Fruit fly (Drosophila melanogaster) whole organism, embryonic: ENCODE measurements around the gene Rpn12.

Experiments used
- CG10543 ChIP-seq: fragments of 200-800 bp; sonication (Bioruptor generic); optimal IDR thresholded peaks from 3 replicates; lab custom pipeline; 2017; ENCODE audit warnings: missing biosample characterization, mild to moderate bottlenecking, missing genetic modification characterization, moderate library complexity
- CG10979 ChIP-seq: fragments of 200-800 bp; sonication (Bioruptor generic); optimal IDR thresholded peaks from 2 replicates; lab custom pipeline; 2018; ENCODE audit warnings: missing biosample characterization, mild to moderate bottlenecking, missing genetic modification characterization, moderate library complexity
- CG11085 ChIP-seq: fragments of 200-800 bp; sonication (Bioruptor generic); IDR thresholded peaks from 2 replicates; pipeline ENCODE4 v1.3.6; 2022; ENCODE audit warnings: missing biosample characterization, missing genetic modification characterization
- CG11247 ChIP-seq: fragments of 200-800 bp; sonication (Bioruptor generic); IDR thresholded peaks from 2 replicates; pipeline ENCODE4 v1.3.6; 2022; ENCODE audit warnings: missing biosample characterization, missing genetic modification characterization
- CG12659 ChIP-seq: fragments of 200-800 bp; sonication (Bioruptor generic); optimal IDR thresholded peaks from 3 replicates; lab custom pipeline; 2017; ENCODE audit warnings: mild to moderate bottlenecking, missing biosample characterization, missing genetic modification reagents, missing genetic modification characterization
- CG13287 ChIP-seq: fragments of 200-800 bp; sonication (Bioruptor generic); IDR thresholded peaks from 2 replicates; pipeline ENCODE4 v1.3.6; 2022; ENCODE audit warnings: missing biosample characterization, missing genetic modification characterization; ENCODE audit not compliant: partially characterized antibody
- CG15073 ChIP-seq: fragments of 200-800 bp; sonication (Bioruptor generic); optimal IDR thresholded peaks from 2 replicates; lab custom pipeline; 2016; ENCODE audit warnings: missing biosample characterization, missing genetic modification characterization
- CG15479 ChIP-seq: fragments of 200-800 bp; sonication (Bioruptor generic); optimal IDR thresholded peaks from 3 replicates; lab custom pipeline; 2019; ENCODE audit warnings: missing biosample characterization, mild to moderate bottlenecking, missing genetic modification characterization, moderate library complexity
- CG1647 ChIP-seq: fragments of 200-800 bp; sonication (Bioruptor generic); optimal IDR thresholded peaks from 3 replicates; lab custom pipeline; 2016; ENCODE audit warnings: missing biosample characterization, missing genetic modification characterization
- CG17359 ChIP-seq: fragments of 200-800 bp; sonication (Bioruptor generic); optimal IDR thresholded peaks from 3 replicates; lab custom pipeline; 2018; ENCODE audit warnings: missing biosample characterization, mild to moderate bottlenecking, missing genetic modification characterization, moderate library complexity
- CG17361 ChIP-seq: fragments of 200-800 bp; sonication (Bioruptor generic); IDR thresholded peaks from 3 replicates; pipeline ENCODE4 v1.3.6; 2022; ENCODE audit warnings: missing biosample characterization, missing genetic modification characterization
- CG17568 ChIP-seq: fragments of 200-800 bp; sonication (Bioruptor generic); optimal IDR thresholded peaks from 2 replicates; lab custom pipeline; 2018; ENCODE audit warnings: missing biosample characterization, mild to moderate bottlenecking, missing genetic modification characterization, moderate library complexity
- CG18476 ChIP-seq: fragments of 200-800 bp; sonication (Bioruptor generic); optimal IDR thresholded peaks from 2 replicates; lab custom pipeline; 2016; ENCODE audit warnings: missing biosample characterization, mild to moderate bottlenecking, missing genetic modification characterization
- CG18619 ChIP-seq: fragments of 200-800 bp; sonication (Bioruptor generic); optimal IDR thresholded peaks from 3 replicates; lab custom pipeline; 2017; ENCODE audit warnings: missing biosample characterization, mild to moderate bottlenecking, missing genetic modification characterization
- CG32772 ChIP-seq: fragments of 200-800 bp; sonication (Bioruptor generic); IDR thresholded peaks from 2 replicates; pipeline ENCODE4 v1.3.6; 2022; ENCODE audit warnings: missing biosample characterization, missing genetic modification characterization
- CG4282 ChIP-seq: fragments of 200-800 bp; sonication (Bioruptor generic); optimal IDR thresholded peaks from 2 replicates; lab custom pipeline; 2016; ENCODE audit warnings: missing biosample characterization, missing genetic modification characterization
- CG4360 ChIP-seq: fragments of 200-800 bp; sonication (Bioruptor generic); IDR thresholded peaks from 2 replicates; pipeline ENCODE4 v1.3.6; 2022; ENCODE audit warnings: missing biosample characterization, missing genetic modification characterization
- CG4707 ChIP-seq: fragments of 200-800 bp; sonication (Bioruptor generic); optimal IDR thresholded peaks from 2 replicates; lab custom pipeline; 2018; ENCODE audit warnings: missing biosample characterization, mild to moderate bottlenecking, missing genetic modification characterization, moderate library complexity
- CG6254 ChIP-seq: fragments of 200-800 bp; sonication (Bioruptor generic); optimal IDR thresholded peaks from 3 replicates; lab custom pipeline; 2017; ENCODE audit warnings: mild to moderate bottlenecking, missing biosample characterization, missing genetic modification reagents, missing genetic modification characterization
- CG6813 ChIP-seq: fragments of 200-800 bp; sonication (Bioruptor generic); optimal IDR thresholded peaks from 2 replicates; lab custom pipeline; 2017; ENCODE audit warnings: missing biosample characterization, missing genetic modification characterization, mild to moderate bottlenecking, moderate library complexity, missing genetic modification reagents
- CG7745 ChIP-seq: fragments of 200-800 bp; sonication (Bioruptor generic); optimal IDR thresholded peaks from 2 replicates; lab custom pipeline; 2018; ENCODE audit warnings: missing biosample characterization, mild to moderate bottlenecking, missing genetic modification characterization, moderate library complexity
- CG9609 ChIP-seq: fragments of 200-800 bp; sonication (Bioruptor generic); optimal IDR thresholded peaks from 3 replicates; lab custom pipeline; 2016; ENCODE audit warnings: missing biosample characterization, missing genetic modification characterization
- D19B ChIP-seq: fragments of 200-800 bp; sonication (Bioruptor generic); optimal IDR thresholded peaks from 2 replicates; lab custom pipeline; 2017; ENCODE audit warnings: missing biosample characterization, mild to moderate bottlenecking, missing genetic modification characterization
- Dip2 ChIP-seq: fragments of 200-800 bp; sonication (Bioruptor generic); IDR thresholded peaks from 2 replicates; pipeline ENCODE4 v1.3.6; 2022; ENCODE audit warnings: missing biosample characterization, missing genetic modification characterization
- Drgx ChIP-seq: fragments of 200-800 bp; sonication (Bioruptor generic); IDR thresholded peaks from 2 replicates; pipeline ENCODE4 v1.3.6; 2022; ENCODE audit warnings: missing biosample characterization, missing genetic modification characterization
- H15 ChIP-seq: fragments of 200-800 bp; sonication (Bioruptor generic); IDR thresholded peaks from 3 replicates; pipeline ENCODE4 v1.3.6; 2022; ENCODE audit warnings: missing biosample characterization, missing genetic modification characterization
- Hr3 ChIP-seq: fragments of 200-800 bp; sonication (Bioruptor generic); optimal IDR thresholded peaks from 3 replicates; lab custom pipeline; 2016; ENCODE audit warnings: missing biosample characterization, missing genetic modification characterization
- Myb ChIP-seq: fragments of 200-800 bp; sonication (Bioruptor generic); optimal IDR thresholded peaks from 2 replicates; lab custom pipeline; 2016; ENCODE audit warnings: missing biosample characterization, missing genetic modification characterization
- Optix ChIP-seq: fragments of 200-800 bp; sonication (Bioruptor generic); IDR thresholded peaks from 3 replicates; pipeline ENCODE4 v1.3.6; 2022; ENCODE audit warnings: missing biosample characterization, missing genetic modification characterization
- Ravus ChIP-seq: fragments of 200-800 bp; sonication (Bioruptor generic); IDR thresholded peaks from 2 replicates; pipeline ENCODE4 v1.3.6; 2022; ENCODE audit warnings: missing biosample characterization, missing genetic modification characterization
- Rx ChIP-seq: fragments of 200-800 bp; sonication (Bioruptor generic); IDR thresholded peaks from 2 replicates; pipeline ENCODE4 v1.3.6; 2022; ENCODE audit warnings: missing biosample characterization, missing genetic modification characterization
- Sry-β ChIP-seq: fragments of 200-800 bp; sonication (Bioruptor generic); optimal IDR thresholded peaks from 2 replicates; lab custom pipeline; 2018; ENCODE audit warnings: missing biosample characterization, mild to moderate bottlenecking, missing genetic modification characterization, moderate library complexity
- Ssrp ChIP-seq: fragments of 200-800 bp; sonication (Bioruptor generic); optimal IDR thresholded peaks from 2 replicates; lab custom pipeline; 2018; ENCODE audit warnings: missing biosample characterization, mild to moderate bottlenecking, missing genetic modification characterization, moderate library complexity
- Stat92E ChIP-seq, 3 experiments: fragments of >200 bp in 2 of 3; fragments of 200-800 bp in 1 of 3; sonication (Bioruptor generic) in 1 of 3; optimal IDR thresholded peaks; 2 replicates each; lab custom pipeline; 2017 to 2019; ENCODE audit warnings: missing biosample characterization in 3 of 3, missing genetic modification characterization in 3 of 3, mild to moderate bottlenecking in 1 of 3, moderate library complexity in 1 of 3
- ato ChIP-seq: fragments of 200-800 bp; sonication (Bioruptor generic); IDR thresholded peaks from 2 replicates; pipeline ENCODE4 v1.3.6; 2022; ENCODE audit warnings: missing biosample characterization, missing genetic modification characterization; ENCODE audit not compliant: partially characterized antibody
- dimm ChIP-seq: fragments of 200-800 bp; sonication (Bioruptor generic); IDR thresholded peaks from 2 replicates; pipeline ENCODE4 v1.3.6; 2022; ENCODE audit warnings: missing biosample characterization, missing genetic modification characterization
- dpn ChIP-seq, 2 experiments: fragments of 200-800 bp; sonication (Bioruptor generic); optimal IDR thresholded peaks; 3 replicates each; lab custom pipeline; 2016; ENCODE audit warnings: missing biosample characterization in 2 of 2, missing genetic modification characterization in 2 of 2
- esg ChIP-seq: fragments of 200-800 bp; sonication (Bioruptor generic); conservative IDR thresholded peaks from 2 replicates; pipeline ENCODE4 v1.3.6; 2022; ENCODE audit warnings: missing biosample characterization, missing genetic modification characterization
- gem ChIP-seq: fragments of 200-800 bp; sonication (Bioruptor generic); optimal IDR thresholded peaks from 2 replicates; lab custom pipeline; 2019; ENCODE audit warnings: missing biosample characterization, mild to moderate bottlenecking, missing genetic modification characterization, moderate library complexity
- grau ChIP-seq: fragments of 200-800 bp; optimal IDR thresholded peaks from 3 replicates; lab custom pipeline; 2019; ENCODE audit warnings: missing biosample characterization, mild to moderate bottlenecking, missing genetic modification characterization, moderate library complexity
- knrl ChIP-seq: fragments of 200-800 bp; sonication (Bioruptor generic); IDR thresholded peaks from 3 replicates; pipeline ENCODE4 v1.3.6; 2022; ENCODE audit warnings: missing biosample characterization, missing genetic modification characterization; ENCODE audit not compliant: partially characterized antibody
- luna ChIP-seq: fragments of 200-800 bp; sonication (Bioruptor generic); optimal IDR thresholded peaks from 2 replicates; lab custom pipeline; 2016; ENCODE audit warnings: missing biosample characterization, missing genetic modification characterization
- phol ChIP-seq: fragments of 200-800 bp; sonication (Bioruptor generic); optimal IDR thresholded peaks from 3 replicates; lab custom pipeline; 2018; ENCODE audit warnings: missing biosample characterization, mild to moderate bottlenecking, missing genetic modification characterization, moderate library complexity
- rib ChIP-seq: fragments of 200-800 bp; sonication (Bioruptor generic); IDR thresholded peaks from 2 replicates; pipeline ENCODE4 v1.3.6; 2022; ENCODE audit warnings: missing biosample characterization, missing genetic modification characterization
- ro ChIP-seq: fragments of 200-800 bp; sonication (Bioruptor generic); IDR thresholded peaks from 2 replicates; pipeline ENCODE4 v1.3.6; 2022; ENCODE audit warnings: missing biosample characterization, missing genetic modification characterization
- sob ChIP-seq: fragments of 200-800 bp; sonication (Bioruptor generic); IDR thresholded peaks from 2 replicates; pipeline ENCODE4 v1.3.6; 2022; ENCODE audit warnings: missing biosample characterization, missing genetic modification characterization
- trem ChIP-seq: fragments of 200-800 bp; optimal IDR thresholded peaks from 3 replicates; lab custom pipeline; 2019; ENCODE audit warnings: missing biosample characterization, mild to moderate bottlenecking, missing genetic modification characterization, moderate library complexity
- vvl ChIP-seq: fragments of 200-800 bp; sonication (Bioruptor generic); IDR thresholded peaks from 2 replicates; pipeline ENCODE4 v1.3.6; 2022; ENCODE audit warnings: missing biosample characterization, missing genetic modification characterization
- wek ChIP-seq: fragments of 200-800 bp; sonication (Bioruptor generic); optimal IDR thresholded peaks from 3 replicates; lab custom pipeline; 2018; ENCODE audit warnings: missing biosample characterization, mild to moderate bottlenecking, missing genetic modification characterization, moderate library complexity

Gene Rpn12

dm6 chr3L:16587994-16588622 is 5.3 kb downstream of the Rpn12 start (continued):
- TF ChIP-seq CG13287: peak; percentile 94
- peak; percentile 60 for TF ChIP-seq ato
- no peak for TF ChIP-seq CG7745
- TF ChIP-seq CG17568: no peak
- TF ChIP-seq CG6254: no peak
- no peak for TF ChIP-seq Rx (GFP tag; lab: Robert Waterston, UW)
- peak; percentile 64; the same call in 1 of the 2 replicates for TF ChIP-seq sob (GFP tag; lab: Robert Waterston, UW)
- TF ChIP-seq vvl: peak; percentile 79
- no peak for TF ChIP-seq Ravus (GFP tag; lab: Robert Waterston, UW)
- TF ChIP-seq knrl: peak; percentile 96
- TF ChIP-seq CG4360 (GFP tag; lab: Robert Waterston, UW): peak; percentile 36; the same call in 1 of the 2 replicates
- TF ChIP-seq CG6813 (GFP tag; lab: Kevin White, UChicago): no peak
- TF ChIP-seq Drgx (GFP tag; lab: Robert Waterston, UW): peak; percentile 48
- peak; percentile 6 for TF ChIP-seq CG4282 (GFP tag; lab: Kevin White, UChicago)
- TF ChIP-seq CG11247: peak; percentile 51; the same call in 1 of the 2 replicates
- 0 out of 3 replicates have a peak, but pooled peaks have one; percentile 35 for TF ChIP-seq H15 (GFP tag; lab: Robert Waterston, UW)
- no peak for TF ChIP-seq Dip2 (GFP tag; lab: Robert Waterston, UW)
- no peak for TF ChIP-seq luna
- peak; percentile 63 for TF ChIP-seq grau (tag; lab: Kevin White, UChicago)
- TF ChIP-seq CG32772: peak; percentile 35
- peak; percentile 27 for TF ChIP-seq Ssrp (tag; lab: Kevin White, UChicago)
- peak; percentile 62 for TF ChIP-seq CG9609 (GFP tag; lab: Kevin White, UChicago)
- no peak for TF ChIP-seq CG4707 (GFP tag; lab: Kevin White, UChicago)
- TF ChIP-seq CG15479 (GFP tag; lab: Kevin White, UChicago): no peak
- peak; percentile 68 to 73 for TF ChIP-seq dpn (GFP tag; optimal IDR thresholded peaks at IDR 0.05; lab: Kevin White, UChicago)
- no peak for TF ChIP-seq wek (GFP tag; lab: Kevin White, UChicago)
- peak; percentile 84 for TF ChIP-seq CG12659 (GFP tag; lab: Kevin White, UChicago)
- TF ChIP-seq CG1647 (GFP tag; lab: Kevin White, UChicago): peak; percentile 40
- TF ChIP-seq CG17361 (GFP tag; lab: Robert Waterston, UW): peak; percentile 73; the same call in 2 of the 3 replicates
- no peak for TF ChIP-seq Stat92E (GFP tag; optimal IDR thresholded peaks at IDR 0.05; lab: Kevin White, UChicago)
- no peak for TF ChIP-seq ro
- TF ChIP-seq phol (tag; lab: Kevin White, UChicago): peak; percentile 76
- TF ChIP-seq CG18476 (GFP tag; lab: Kevin White, UChicago): peak; percentile 53
- peak; percentile 72 for TF ChIP-seq trem (tag; lab: Kevin White, UChicago)
- no peak for TF ChIP-seq esg (GFP tag; lab: Robert Waterston, UW)
- TF ChIP-seq CG18619: peak; percentile 32
- peak; percentile 57 for TF ChIP-seq CG10543 (GFP tag; lab: Kevin White, UChicago)
- no peak for TF ChIP-seq Optix (GFP tag; lab: Robert Waterston, UW)
- TF ChIP-seq Myb (GFP tag; lab: Kevin White, UChicago): peak; percentile 66
- TF ChIP-seq Sry-β: peak; percentile 52
- TF ChIP-seq gem: peak; percentile 72
- peak; percentile 54 for TF ChIP-seq CG17359 (tag; lab: Kevin White, UChicago)
- TF ChIP-seq CG11085 (GFP tag; lab: Robert Waterston, UW): peak; percentile 33; the same call in 1 of the 2 replicates
- TF ChIP-seq Hr3 (GFP tag; lab: Kevin White, UChicago): peak; percentile 55
- no peak for TF ChIP-seq CG10979 (tag; lab: Kevin White, UChicago)
- peak; percentile 47 for TF ChIP-seq D19B (GFP tag; lab: Kevin White, UChicago)
- TF ChIP-seq CG15073 (GFP tag; lab: Kevin White, UChicago): no peak
- no peak for TF ChIP-seq dimm (GFP tag; lab: Robert Waterston, UW)
- TF ChIP-seq rib (GFP tag; lab: Robert Waterston, UW): no peak
